Worm (Caenorhabditis elegans) whole organism, L3 larva: ENCODE results near the gene mltn-13.

Source experiments
- R02D3.7 ChIP-seq: fragments of 150-350 bp; optimal IDR thresholded peaks from 2 replicates; lab custom pipeline; 2014; ENCODE audit warnings: missing biosample characterization, missing genetic modification characterization
- elt-1 ChIP-seq: fragments of 150-350 bp; optimal IDR thresholded peaks from 2 replicates; lab custom pipeline; 2014; ENCODE audit warnings: missing biosample characterization, missing genetic modification characterization
- fkh-2 ChIP-seq: fragments of 150-350 bp; optimal IDR thresholded peaks from 2 replicates; lab custom pipeline; 2014; ENCODE audit warnings: missing biosample characterization, missing genetic modification reagents, missing genetic modification characterization
- nhr-12 ChIP-seq: fragments of 150-350 bp; optimal IDR thresholded peaks from 2 replicates; lab custom pipeline; 2014; ENCODE audit warnings: missing biosample characterization, missing genetic modification characterization
- nhr-28 ChIP-seq: fragments of 150-350 bp; optimal IDR thresholded peaks from 2 replicates; lab custom pipeline; 2014; ENCODE audit warnings: missing biosample characterization, missing genetic modification characterization
- nhr-76 ChIP-seq: fragments of 150-350 bp; sonication (generic microtip); optimal IDR thresholded peaks from 5 replicates; lab custom pipeline; 2014; ENCODE audit warnings: missing biosample characterization, missing genetic modification characterization
- nhr-77 ChIP-seq: fragments of 150-350 bp; optimal IDR thresholded peaks from 2 replicates; lab custom pipeline; 2014; ENCODE audit warnings: missing biosample characterization, missing genetic modification characterization
- skn-1 ChIP-seq: fragments of 150-350 bp; optimal IDR thresholded peaks from 2 replicates; lab custom pipeline; 2014; ENCODE audit warnings: missing biosample characterization, missing genetic modification characterization
- unc-39 ChIP-seq: sonication (generic microtip); optimal IDR thresholded peaks from 4 replicates; lab custom pipeline; 2017; ENCODE audit warnings: missing biosample characterization, missing genetic modification characterization
- unc-62 ChIP-seq: fragments of 150-350 bp; sonication (generic microtip); optimal IDR thresholded peaks from 4 replicates; lab custom pipeline; 2014; ENCODE audit warnings: missing biosample characterization, missing genetic modification reagents, missing genetic modification characterization
- ztf-4 ChIP-seq: fragments of 150-350 bp; optimal IDR thresholded peaks from 2 replicates; lab custom pipeline; 2014; ENCODE audit warnings: missing biosample characterization, missing genetic modification characterization

DNA sequence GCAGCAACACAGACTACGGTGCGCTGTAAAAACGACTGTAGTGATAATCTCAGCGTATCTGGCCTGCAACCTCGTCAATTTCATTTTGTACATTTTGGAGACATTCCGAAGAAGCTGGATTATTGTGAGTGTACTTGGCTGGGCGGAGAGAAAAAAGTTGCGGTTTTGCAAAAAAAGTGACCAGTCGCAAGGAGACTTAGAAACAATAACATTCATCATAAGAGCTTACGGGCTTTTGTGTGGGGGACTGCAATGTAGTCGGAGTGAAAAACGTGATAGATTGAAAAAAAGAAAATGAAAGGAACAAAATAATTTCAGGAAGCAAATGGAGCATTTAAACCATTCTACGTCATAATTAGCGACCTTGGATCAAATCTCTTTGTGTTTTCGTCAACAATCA is 39.7 kb downstream of the mltn-13 start:
- TF ChIP-seq nhr-77 (tag; lab: Kevin White, UChicago) (no peak), nhr-28 (tag; lab: Kevin White, UChicago) (no peak), fkh-2 (no peak), skn-1 (tag; lab: Kevin White, UChicago) (no peak), nhr-12 (no peak), ztf-4 (no peak), unc-62 (GFP tag; lab: Kevin White, UChicago) (no peak), R02D3.7 (tag; lab: Kevin White, UChicago) (no peak), unc-39 (tag; lab: Kevin White, UChicago) (no peak), nhr-76 (tag; lab: Kevin White, UChicago) (no peak), elt-1 (tag; lab: Kevin White, UChicago) (no peak)
